Worm (Caenorhabditis elegans): ENCODE data around the gene rps-9.

The rps-9 gene

DNA sequence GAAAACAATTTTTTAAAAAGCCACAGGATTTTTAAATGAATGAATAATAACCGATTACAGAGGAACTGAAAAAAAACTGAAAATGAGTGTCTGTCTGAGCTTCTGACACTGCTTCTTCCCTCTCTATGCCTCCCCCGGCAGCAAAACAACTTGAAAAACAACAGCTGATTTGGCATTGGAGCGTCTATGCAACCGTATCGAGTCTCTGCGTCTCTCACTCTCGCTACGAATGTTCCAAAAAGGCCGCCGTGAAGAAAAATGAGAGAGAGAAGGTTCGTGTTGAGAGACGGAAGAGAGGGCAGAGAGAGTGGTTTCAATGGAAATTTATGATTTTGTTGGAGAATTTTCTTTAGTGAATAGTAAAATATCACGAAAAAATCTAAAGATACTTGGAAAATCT, 23.1 kb downstream of the rps-9 start:
- TF ChIP-seq ama-1 (optimal IDR thresholded peaks at IDR 0.05) (no peak), F13C5.2 (tag; optimal IDR thresholded peaks at IDR 0.05) (peak; percentile 10)

ce11 chrII:11101171-11101570, 25.0 kb downstream of the rps-9 start:
- TF ChIP-seq hmg-4 (GFP tag; optimal IDR thresholded peaks at IDR 0.05), result no peak
- no peak for TF ChIP-seq ama-1 (optimal IDR thresholded peaks at IDR 0.05)
- TF ChIP-seq tbx-11 (GFP tag; IDR thresholded peaks at IDR 0.05), result no peak
- TF ChIP-seq sea-1 (GFP tag; conservative IDR thresholded peaks at IDR 0.05), result no peak
- no peak for TF ChIP-seq tbx-37 (GFP tag; conservative IDR thresholded peaks at IDR 0.05)
- TF ChIP-seq pes-1 (GFP tag; IDR thresholded peaks at IDR 0.05), result no peak
- no peak for TF ChIP-seq scrt-1 (GFP tag; IDR thresholded peaks at IDR 0.05)
- TF ChIP-seq flt-1 (GFP tag; IDR thresholded peaks at IDR 0.05), result no peak
- no peak for TF ChIP-seq aly-1 (tag; optimal IDR thresholded peaks at IDR 0.05)
- TF ChIP-seq tra-4 (tag; optimal IDR thresholded peaks at IDR 0.05), result no peak
- no peak for TF ChIP-seq hnd-1 (tag; optimal IDR thresholded peaks at IDR 0.05)

- no peak for TF ChIP-seq aly-1 (tag; optimal IDR thresholded peaks at IDR 0.05)
- no peak for TF ChIP-seq ets-7 (tag; optimal IDR thresholded peaks at IDR 0.05)
- no peak for TF ChIP-seq ama-1 (optimal IDR thresholded peaks at IDR 0.05)
- TF ChIP-seq scrt-1 (GFP tag; IDR thresholded peaks at IDR 0.05), result no peak
- no peak for TF ChIP-seq sea-1 (GFP tag; conservative IDR thresholded peaks at IDR 0.05)
- TF ChIP-seq pes-1 (GFP tag; IDR thresholded peaks at IDR 0.05), result no peak
- TF ChIP-seq hmg-4 (GFP tag; optimal IDR thresholded peaks at IDR 0.05), result no peak
- no peak for TF ChIP-seq B0310.2 (tag; optimal IDR thresholded peaks at IDR 0.05)
- TF ChIP-seq flt-1 (GFP tag; IDR thresholded peaks at IDR 0.05), result no peak
- TF ChIP-seq tbx-37 (GFP tag; conservative IDR thresholded peaks at IDR 0.05), result no peak
- no peak for TF ChIP-seq F13C5.2 (tag; optimal IDR thresholded peaks at IDR 0.05)
- TF ChIP-seq hnd-1 (tag; optimal IDR thresholded peaks at IDR 0.05), result no peak
- TF ChIP-seq tra-4 (tag; optimal IDR thresholded peaks at IDR 0.05), result no peak
- no peak for TF ChIP-seq ceh-36 (tag; optimal IDR thresholded peaks at IDR 0.05)
Observed at ce11 chrII:11099841-11100240, 26.3 kb downstream of the rps-9 start, which contains the start of gene C09H10.4. TSS of gene C09H10.4 (plus strand) at chrII:11100141.

- no peak for TF ChIP-seq ceh-13 (GFP tag; optimal IDR thresholded peaks at IDR 0.05)
- TF ChIP-seq tbx-37 (GFP tag; conservative IDR thresholded peaks at IDR 0.05), result 0 out of 2 replicates have a peak, but pooled peaks have one; percentile 18
- TF ChIP-seq F13C5.2 (tag; optimal IDR thresholded peaks at IDR 0.05), result peak; percentile 23
Observed at ce11 chrII:11097154-11097887, 28.8 kb downstream of the rps-9 start, which contains the start of the genes rpl-36.A and nuo-1. TSS of gene rpl-36.A (minus strand) at chrII:11097204. TSS of gene nuo-1 (plus strand) at chrII:11097837.

DNA sequence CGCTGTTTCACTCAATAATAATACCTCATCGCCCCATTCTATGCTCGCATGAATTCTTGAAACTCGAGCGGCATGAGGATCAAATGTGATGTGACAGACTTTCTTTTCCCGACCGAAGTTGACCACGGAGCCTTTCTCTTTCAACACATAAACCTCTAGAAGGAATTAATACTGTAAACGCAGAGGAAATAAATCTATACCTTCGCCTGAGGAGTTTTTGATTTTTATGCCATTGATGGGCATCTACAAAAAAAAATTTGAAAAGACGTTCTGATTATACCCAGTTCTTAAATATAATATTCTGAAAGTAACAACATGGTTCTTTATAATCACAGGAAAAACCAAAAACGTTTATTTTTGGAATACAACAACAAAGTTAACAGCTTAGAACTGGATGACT, 29.9 kb downstream of the rps-9 start, which contains the start of gene nbs-1:
nbs-1 (minus strand) TSS at position 246 of the 400 bp plus-strand sequence.
- TF ChIP-seq ceh-13 (GFP tag; optimal IDR thresholded peaks at IDR 0.05) (no peak), F13C5.2 (tag; optimal IDR thresholded peaks at IDR 0.05) (no peak), tbx-37 (GFP tag; conservative IDR thresholded peaks at IDR 0.05) (no peak), ama-1 (optimal IDR thresholded peaks at IDR 0.05) (no peak), hmg-4 (GFP tag; optimal IDR thresholded peaks at IDR 0.05) (no peak), pes-1 (GFP tag; IDR thresholded peaks at IDR 0.05) (no peak), aly-1 (tag; optimal IDR thresholded peaks at IDR 0.05) (no peak), ceh-36 (tag; optimal IDR thresholded peaks at IDR 0.05) (no peak), tbx-11 (GFP tag; IDR thresholded peaks at IDR 0.05) (no peak), ets-7 (tag; optimal IDR thresholded peaks at IDR 0.05) (no peak), B0310.2 (tag; optimal IDR thresholded peaks at IDR 0.05) (no peak)

DNA sequence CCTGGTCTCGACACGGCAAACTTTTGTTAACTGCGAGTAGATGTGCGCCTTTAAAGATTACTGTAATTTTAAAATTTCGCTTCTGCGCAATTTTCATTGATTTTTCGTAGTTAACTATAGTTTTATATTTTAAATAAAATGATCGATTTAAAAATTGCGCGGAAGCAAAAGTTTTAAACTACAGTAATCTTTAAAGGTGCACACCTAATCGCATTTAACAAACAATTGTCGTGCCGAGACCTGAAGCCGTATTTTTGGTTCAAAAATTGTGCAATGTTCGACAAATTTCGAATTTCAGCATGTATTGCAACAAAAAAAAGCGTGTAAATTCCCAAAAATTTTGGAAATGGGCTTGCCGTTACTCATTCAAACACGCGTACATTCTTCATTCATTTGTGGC, 31.7 kb downstream of the rps-9 start:
- TF ChIP-seq flt-1 (GFP tag; IDR thresholded peaks at IDR 0.05) (no peak), hmbx-1 (tag; optimal IDR thresholded peaks at IDR 0.05) (no peak), ceh-13 (GFP tag; optimal IDR thresholded peaks at IDR 0.05) (no peak), hmg-4 (GFP tag; optimal IDR thresholded peaks at IDR 0.05) (no peak), ceh-36 (tag; optimal IDR thresholded peaks at IDR 0.05) (no peak), hnd-1 (tag; optimal IDR thresholded peaks at IDR 0.05) (no peak)

ce11 chrII:11092413-11092812, 33.7 kb downstream of the rps-9 start, which contains the start of gene rpl-42:
TSS of gene rpl-42 (plus strand) at chrII:11092713.
- no peak for TF ChIP-seq scrt-1 (GFP tag; IDR thresholded peaks at IDR 0.05)
- TF ChIP-seq ceh-36 (tag; optimal IDR thresholded peaks at IDR 0.05), result no peak
- TF ChIP-seq tbx-37 (GFP tag; conservative IDR thresholded peaks at IDR 0.05), result no peak
- TF ChIP-seq hmg-4 (GFP tag; optimal IDR thresholded peaks at IDR 0.05), result no peak
- TF ChIP-seq sea-1 (GFP tag; conservative IDR thresholded peaks at IDR 0.05), result no peak
- no peak for TF ChIP-seq B0310.2 (tag; optimal IDR thresholded peaks at IDR 0.05)
- no peak for TF ChIP-seq tbx-11 (GFP tag; IDR thresholded peaks at IDR 0.05)
- no peak for TF ChIP-seq hmbx-1 (tag; optimal IDR thresholded peaks at IDR 0.05)
- no peak for TF ChIP-seq aly-1 (tag; optimal IDR thresholded peaks at IDR 0.05)
- no peak for TF ChIP-seq ets-7 (tag; optimal IDR thresholded peaks at IDR 0.05)
- TF ChIP-seq flt-1 (GFP tag; IDR thresholded peaks at IDR 0.05), result no peak
- no peak for TF ChIP-seq ceh-13 (GFP tag; optimal IDR thresholded peaks at IDR 0.05)
- no peak for TF ChIP-seq hnd-1 (tag; optimal IDR thresholded peaks at IDR 0.05)
- no peak for TF ChIP-seq pes-1 (GFP tag; IDR thresholded peaks at IDR 0.05)
- TF ChIP-seq ama-1 (optimal IDR thresholded peaks at IDR 0.05), result no peak
- no peak for TF ChIP-seq tra-4 (tag; optimal IDR thresholded peaks at IDR 0.05)

DNA sequence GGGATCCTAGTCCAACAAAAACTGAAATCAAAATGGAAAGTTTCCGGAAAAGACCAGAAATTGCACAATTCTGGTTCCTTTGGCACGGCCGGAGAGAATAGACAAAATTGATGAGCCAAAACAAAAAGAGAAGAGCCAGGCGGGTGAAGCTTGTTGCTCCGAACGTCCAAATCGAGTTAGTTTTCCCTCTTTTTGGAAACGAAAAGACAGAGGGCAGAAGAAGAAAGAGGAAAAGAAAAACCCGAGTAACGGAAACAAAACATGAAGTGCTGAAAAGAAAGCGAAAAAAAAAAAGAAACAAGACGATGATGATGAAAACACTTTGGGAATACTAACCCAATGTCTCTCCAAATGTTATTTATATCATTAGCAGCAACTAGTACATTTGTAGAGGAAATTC, 34.6 kb downstream of the rps-9 start:
- TF ChIP-seq pes-1 (GFP tag; IDR thresholded peaks at IDR 0.05) (no peak), hmg-4 (GFP tag; optimal IDR thresholded peaks at IDR 0.05) (no peak), ets-7 (tag; optimal IDR thresholded peaks at IDR 0.05) (no peak), B0310.2 (tag; optimal IDR thresholded peaks at IDR 0.05) (no peak), tra-4 (tag; optimal IDR thresholded peaks at IDR 0.05) (no peak)
